Worm (Caenorhabditis elegans): Measurements from ENCODE around the gene efl-3.
A peak's percentile ranks its signal among the peaks of the same experiment; 100 is the strongest.

Gene efl-3

DNA sequence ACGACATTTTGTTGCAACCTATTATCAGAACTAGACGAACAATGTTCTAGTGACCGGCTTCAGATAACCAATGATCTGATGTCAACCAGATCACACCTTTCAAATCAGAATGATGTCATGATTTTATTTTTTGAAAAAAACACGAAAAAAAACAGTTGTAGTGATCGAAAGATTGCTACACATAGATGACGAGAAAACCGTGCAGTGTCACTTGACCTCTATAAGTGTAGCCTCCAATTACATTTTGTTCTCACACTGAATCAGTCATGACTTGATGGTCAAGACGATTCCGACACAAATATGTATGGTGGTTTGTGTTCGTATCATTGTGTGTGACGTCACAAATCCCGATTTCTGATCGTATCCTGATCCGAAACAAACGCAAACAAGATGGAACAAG lies 27.6 kb downstream of the efl-3 start:
- TF ChIP-seq pax-1 (tag; optimal IDR thresholded peaks at IDR 0.05): no peak
- no peak for TF ChIP-seq ceh-18 (tag; optimal IDR thresholded peaks at IDR 0.05)
- no peak for TF ChIP-seq dmd-4 (tag; optimal IDR thresholded peaks at IDR 0.05; ENCODE audit: borderline replicate concordance)
- TF ChIP-seq pros-1 (tag; optimal IDR thresholded peaks at IDR 0.05): no peak
- TF ChIP-seq hlh-6 (tag; optimal IDR thresholded peaks at IDR 0.05): no peak
- TF ChIP-seq T23F11.4 (GFP tag; optimal IDR thresholded peaks at IDR 0.05): no peak
- TF ChIP-seq fkh-10 (GFP tag; optimal IDR thresholded peaks at IDR 0.05): no peak
- TF ChIP-seq gmeb-2 (tag; optimal IDR thresholded peaks at IDR 0.05): no peak
- TF ChIP-seq ceh-9 (tag; optimal IDR thresholded peaks at IDR 0.05): no peak
- TF ChIP-seq pqm-1 (tag; optimal IDR thresholded peaks at IDR 0.05): no peak
- TF ChIP-seq pag-3 (tag; optimal IDR thresholded peaks at IDR 0.05; ENCODE audit: borderline replicate concordance): no peak
- no peak for TF ChIP-seq ceh-19 (GFP tag; optimal IDR thresholded peaks at IDR 0.05)
- no peak for TF ChIP-seq lin-11 (tag; optimal IDR thresholded peaks at IDR 0.05)
- no peak for TF ChIP-seq mec-3 (tag; optimal IDR thresholded peaks at IDR 0.05; ENCODE audit: borderline replicate concordance)
- TF ChIP-seq ttx-3 (tag; optimal IDR thresholded peaks at IDR 0.05): no peak

DNA sequence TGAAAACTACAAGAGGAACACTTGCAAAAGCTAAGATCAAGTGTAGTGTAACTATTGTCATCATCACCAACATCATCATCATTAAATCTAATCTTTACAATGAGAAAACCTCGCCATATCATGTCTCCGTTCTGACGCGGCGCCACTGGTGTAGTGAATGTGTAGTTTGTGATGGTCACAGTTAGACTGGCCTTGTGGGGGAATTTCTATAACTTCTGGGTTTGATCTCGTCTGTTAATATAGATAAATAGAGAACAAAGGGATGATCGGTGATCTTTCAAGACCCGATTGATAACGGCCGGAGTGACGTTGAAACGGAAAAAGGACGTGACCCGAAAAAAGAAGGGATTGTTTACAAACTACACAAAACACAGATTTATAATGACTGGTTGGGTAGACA lies 28.3 kb downstream of the efl-3 start:
- no peak for TF ChIP-seq ceh-31 (tag; optimal IDR thresholded peaks at IDR 0.05)

ce11 chrII:8441519-8441918 lies 29.0 kb downstream of the efl-3 start:
- TF ChIP-seq syd-9 (tag; optimal IDR thresholded peaks at IDR 0.05): no peak
- TF ChIP-seq C38D4.7 (GFP tag; optimal IDR thresholded peaks at IDR 0.05): no peak
- no peak for TF ChIP-seq unc-86 (tag; optimal IDR thresholded peaks at IDR 0.05)
- no peak for TF ChIP-seq ceh-24 (tag; optimal IDR thresholded peaks at IDR 0.05)
- no peak for TF ChIP-seq fkh-6 (tag; optimal IDR thresholded peaks at IDR 0.05)
- no peak for TF ChIP-seq ceh-6 (GFP tag; optimal IDR thresholded peaks at IDR 0.05)
- TF ChIP-seq ceh-34 (tag; optimal IDR thresholded peaks at IDR 0.05): no peak
- no peak for TF ChIP-seq K02D7.2 (tag; optimal IDR thresholded peaks at IDR 0.05)
- no peak for TF ChIP-seq unc-55 (GFP tag; optimal IDR thresholded peaks at IDR 0.05)
- no peak for TF ChIP-seq odd-2 (tag; optimal IDR thresholded peaks at IDR 0.05)

- TF ChIP-seq ahr-1 (tag; optimal IDR thresholded peaks at IDR 0.05) (no peak), nhr-11 (tag; optimal IDR thresholded peaks at IDR 0.05) (no peak), unc-3 (GFP tag; conservative IDR thresholded peaks at IDR 0.05) (no peak), unc-3 (tag; optimal IDR thresholded peaks at IDR 0.05) (peak; percentile 10), hlh-6 (tag; optimal IDR thresholded peaks at IDR 0.05) (no peak), nfya-1 (tag; optimal IDR thresholded peaks at IDR 0.05) (peak; percentile 28), fkh-6 (tag; optimal IDR thresholded peaks at IDR 0.05) (no peak), ceh-2 (tag; optimal IDR thresholded peaks at IDR 0.05) (no peak), pros-1 (tag; optimal IDR thresholded peaks at IDR 0.05) (no peak), tbx-2 (tag; optimal IDR thresholded peaks at IDR 0.05) (peak; percentile 14), hlh-15 (tag; optimal IDR thresholded peaks at IDR 0.05) (no peak), unc-86 (tag; optimal IDR thresholded peaks at IDR 0.05) (peak; percentile 14), sox-2 (GFP tag; IDR thresholded peaks at IDR 0.05) (no peak), pag-3 (tag; optimal IDR thresholded peaks at IDR 0.05; ENCODE audit: borderline replicate concordance) (no peak), elt-2 (tag; optimal IDR thresholded peaks at IDR 0.05) (peak; percentile 25), odd-2 (tag; optimal IDR thresholded peaks at IDR 0.05) (no peak), C38D4.7 (GFP tag; optimal IDR thresholded peaks at IDR 0.05) (no peak), npax-4 (tag; optimal IDR thresholded peaks at IDR 0.05) (no peak), K09A11.1 (tag; optimal IDR thresholded peaks at IDR 0.05; ENCODE audit: insufficient read depth) (no peak), ceh-45 (GFP tag; IDR thresholded peaks at IDR 0.05) (no peak), zip-5 (tag; optimal IDR thresholded peaks at IDR 0.05) (no peak), pha-4 (tag; optimal IDR thresholded peaks at IDR 0.05) (no peak), hlh-13 (GFP tag; optimal IDR thresholded peaks at IDR 0.05) (no peak), pha-2 (tag; optimal IDR thresholded peaks at IDR 0.05) (no peak), ceh-34 (tag; optimal IDR thresholded peaks at IDR 0.05) (no peak), ttx-3 (tag; optimal IDR thresholded peaks at IDR 0.05) (no peak), fax-1 (tag; optimal IDR thresholded peaks at IDR 0.05) (no peak), pat-9 (tag; optimal IDR thresholded peaks at IDR 0.05) (no peak), pqm-1 (tag; optimal IDR thresholded peaks at IDR 0.05) (no peak), dve-1 (tag; optimal IDR thresholded peaks at IDR 0.05) (peak; percentile 35), ama-1 (optimal IDR thresholded peaks at IDR 0.05) (no peak), lin-11 (tag; optimal IDR thresholded peaks at IDR 0.05) (no peak)
These were observed 29.7 kb downstream of the efl-3 start for ce11 chrII:8442176-8442575.
